Worm (Caenorhabditis elegans): Measurements from ENCODE around the gene prp-3.

DNA sequence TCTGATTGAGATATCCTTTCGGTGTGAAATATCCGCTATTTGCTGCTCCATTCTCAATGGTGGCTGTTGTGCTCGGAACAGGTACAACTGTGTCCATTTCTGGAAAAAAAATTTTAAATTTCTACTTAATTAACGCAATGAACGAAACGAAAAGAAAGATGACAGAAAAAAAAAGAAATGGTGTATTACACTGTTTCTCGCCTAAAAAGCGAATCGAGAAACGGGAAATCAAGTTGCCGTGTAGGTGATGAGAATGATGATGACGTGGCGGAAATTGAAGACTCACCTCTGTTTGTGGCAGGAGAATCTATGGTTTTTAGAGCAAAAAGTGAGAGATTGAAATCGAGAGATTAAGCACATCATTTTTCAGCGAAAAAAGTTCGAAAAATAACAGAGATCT, 41.3 kb downstream of the prp-3 start, which contains the start of gene C38H2.3:
- TF ChIP-seq him-1 (tag; optimal IDR thresholded peaks at IDR 0.05), result no peak
- no peak for TF ChIP-seq dao-5 (tag; optimal IDR thresholded peaks at IDR 0.05)
- no peak for TF ChIP-seq W03F9.2 (tag; optimal IDR thresholded peaks at IDR 0.05)

Data from whole organism, L4/young adult.